Fruit fly (Drosophila melanogaster) whole organism, embryonic: ENCODE data around the gene niki.

Source experiments
- Abd-B ChIP-seq: fragments of 200-800 bp; sonication (Bioruptor generic); optimal IDR thresholded peaks from 2 replicates; lab custom pipeline; 2018; ENCODE audit warnings: missing biosample characterization, mild to moderate bottlenecking, missing genetic modification characterization, moderate library complexity
- Ada2b ChIP-seq: fragments of 200-800 bp; sonication (Bioruptor generic); IDR thresholded peaks from 2 replicates; pipeline ENCODE4 v1.3.6; 2022; ENCODE audit warnings: missing biosample characterization, missing genetic modification characterization
- BEAF-32 ChIP-seq: fragments of 200-800 bp; sonication (Bioruptor generic); optimal IDR thresholded peaks from 3 replicates; lab custom pipeline; 2017; ENCODE audit warnings: missing biosample characterization, missing genetic modification characterization, mild to moderate bottlenecking, moderate library complexity, missing genetic modification reagents
- CG10366 ChIP-seq: fragments of 200-800 bp; sonication (Bioruptor generic); IDR thresholded peaks from 2 replicates; pipeline ENCODE4 v1.3.6; 2022; ENCODE audit warnings: missing biosample characterization, missing genetic modification characterization
- CG12236 ChIP-seq: fragments of 200-800 bp; sonication (Bioruptor generic); optimal IDR thresholded peaks from 2 replicates; lab custom pipeline; 2016; ENCODE audit warnings: missing biosample characterization, missing genetic modification characterization
- CG12299 ChIP-seq: fragments of 200-800 bp; sonication (Bioruptor generic); optimal IDR thresholded peaks from 2 replicates; lab custom pipeline; 2018; ENCODE audit warnings: missing biosample characterization, mild to moderate bottlenecking, missing genetic modification characterization
- CG12391 ChIP-seq: fragments of 200-800 bp; sonication (Bioruptor generic); optimal IDR thresholded peaks from 3 replicates; lab custom pipeline; 2018; ENCODE audit warnings: missing biosample characterization, mild to moderate bottlenecking, missing genetic modification characterization, moderate library complexity
- CG12744 ChIP-seq: fragments of 200-800 bp; sonication (Bioruptor generic); optimal IDR thresholded peaks from 2 replicates; lab custom pipeline; 2016; ENCODE audit warnings: missing biosample characterization, missing genetic modification characterization
- CG14441 ChIP-seq: fragments of 200-800 bp; sonication (Bioruptor generic); IDR thresholded peaks from 2 replicates; pipeline ENCODE4 v1.3.6; 2022; ENCODE audit warnings: missing biosample characterization, missing genetic modification characterization
- CG15514 ChIP-seq: fragments of 200-800 bp; sonication (Bioruptor generic); optimal IDR thresholded peaks from 3 replicates; lab custom pipeline; 2017; ENCODE audit warnings: missing biosample characterization, missing genetic modification characterization, mild to moderate bottlenecking, moderate library complexity, missing genetic modification reagents
- CG17829 ChIP-seq: fragments of 200-800 bp; optimal IDR thresholded peaks from 2 replicates; lab custom pipeline; 2019; ENCODE audit warnings: missing biosample characterization, mild to moderate bottlenecking, missing genetic modification characterization, moderate library complexity
- CG2712 ChIP-seq: fragments of 200-800 bp; optimal IDR thresholded peaks from 3 replicates; lab custom pipeline; 2019; ENCODE audit warnings: missing biosample characterization, mild to moderate bottlenecking, missing genetic modification characterization, moderate library complexity
- CG3163 ChIP-seq: fragments of 200-800 bp; sonication (Bioruptor generic); optimal IDR thresholded peaks from 3 replicates; lab custom pipeline; 2016; ENCODE audit warnings: missing biosample characterization, missing genetic modification characterization
- CG33557 ChIP-seq: fragments of 200-800 bp; sonication (Bioruptor generic); optimal IDR thresholded peaks from 2 replicates; lab custom pipeline; 2019; ENCODE audit warnings: missing biosample characterization, mild to moderate bottlenecking, missing genetic modification characterization, moderate library complexity
- CG34376 ChIP-seq: fragments of 200-800 bp; sonication (Bioruptor generic); optimal IDR thresholded peaks from 2 replicates; lab custom pipeline; 2018; ENCODE audit warnings: missing biosample characterization, mild to moderate bottlenecking, missing genetic modification characterization
- CG34422 ChIP-seq: fragments of 200-800 bp; sonication (Bioruptor generic); IDR thresholded peaks from 3 replicates; pipeline ENCODE4 v1.3.6; 2022; ENCODE audit warnings: missing biosample characterization, missing genetic modification characterization
- CG4424 ChIP-seq: fragments of 200-800 bp; sonication (Bioruptor generic); optimal IDR thresholded peaks from 3 replicates; lab custom pipeline; 2016; ENCODE audit warnings: missing biosample characterization, missing genetic modification characterization
- CG6689 ChIP-seq: fragments of 200-800 bp; sonication (Bioruptor generic); IDR thresholded peaks from 2 replicates; pipeline ENCODE4 v1.3.6; 2022; ENCODE audit warnings: missing biosample characterization, missing genetic modification characterization
- CG6854 ChIP-seq: fragments of 200-800 bp; sonication (Bioruptor generic); optimal IDR thresholded peaks from 3 replicates; lab custom pipeline; 2017; ENCODE audit warnings: missing biosample characterization, mild to moderate bottlenecking, missing genetic modification characterization
- CG8281 ChIP-seq: fragments of 200-800 bp; sonication (Bioruptor generic); optimal IDR thresholded peaks from 2 replicates; lab custom pipeline; 2018; ENCODE audit warnings: missing biosample characterization, mild to moderate bottlenecking, missing genetic modification characterization, moderate library complexity
- CG8388 ChIP-seq: fragments of 200-800 bp; sonication (Bioruptor generic); optimal IDR thresholded peaks from 2 replicates; lab custom pipeline; 2019; ENCODE audit warnings: missing biosample characterization, mild to moderate bottlenecking, missing genetic modification characterization, moderate library complexity
- CG8924 ChIP-seq: fragments of 200-800 bp; optimal IDR thresholded peaks from 3 replicates; lab custom pipeline; 2019; ENCODE audit warnings: missing biosample characterization, mild to moderate bottlenecking, missing genetic modification characterization, moderate library complexity
- CG9932 ChIP-seq: fragments of 200-800 bp; sonication (Bioruptor generic); IDR thresholded peaks from 2 replicates; pipeline ENCODE4 v1.3.6; 2022; ENCODE audit warnings: missing biosample characterization, missing genetic modification characterization
- Dp ChIP-seq: fragments of 200-800 bp; sonication (Bioruptor generic); optimal IDR thresholded peaks from 2 replicates; lab custom pipeline; 2018; ENCODE audit warnings: missing biosample characterization, mild to moderate bottlenecking, missing genetic modification characterization, moderate library complexity
- Gug ChIP-seq: fragments of 200-800 bp; sonication (Bioruptor generic); IDR thresholded peaks from 4 replicates; pipeline ENCODE4 v1.3.6; 2022; ENCODE audit warnings: missing biosample characterization, missing genetic modification characterization
- HmgZ ChIP-seq: fragments of 200-800 bp; sonication (Bioruptor generic); optimal IDR thresholded peaks from 2 replicates; lab custom pipeline; 2018; ENCODE audit warnings: missing biosample characterization, mild to moderate bottlenecking, missing genetic modification characterization
- Hmr ChIP-seq: fragments of 200-800 bp; sonication (Bioruptor generic); optimal IDR thresholded peaks from 3 replicates; lab custom pipeline; 2017; ENCODE audit warnings: mild to moderate bottlenecking, missing biosample characterization, missing genetic modification reagents, missing genetic modification characterization
- Lhr ChIP-seq: fragments of 200-800 bp; sonication (Bioruptor generic); optimal IDR thresholded peaks from 3 replicates; lab custom pipeline; 2017; ENCODE audit warnings: mild to moderate bottlenecking, missing biosample characterization, missing genetic modification reagents, missing genetic modification characterization
- Rfx ChIP-seq: fragments of 200-800 bp; sonication (Bioruptor generic); IDR thresholded peaks from 2 replicates; pipeline ENCODE4 v1.3.6; 2022; ENCODE audit warnings: missing biosample characterization, missing genetic modification characterization
- Sin3A ChIP-seq: fragments of >200 bp; optimal IDR thresholded peaks from 2 replicates; lab custom pipeline; 2018
- Sox102F ChIP-seq: fragments of 200-800 bp; sonication (Bioruptor generic); optimal IDR thresholded peaks from 2 replicates; lab custom pipeline; 2018; ENCODE audit warnings: missing biosample characterization, mild to moderate bottlenecking, missing genetic modification characterization, moderate library complexity
- Sry-δ ChIP-seq: fragments of 200-800 bp; sonication (Bioruptor generic); optimal IDR thresholded peaks from 2 replicates; lab custom pipeline; 2016; ENCODE audit warnings: missing biosample characterization, missing genetic modification characterization
- TFAM ChIP-seq: fragments of 200-800 bp; sonication (Bioruptor generic); optimal IDR thresholded peaks from 2 replicates; lab custom pipeline; 2017; ENCODE audit warnings: missing biosample characterization, missing genetic modification characterization, inconsistent platforms
- al ChIP-seq: fragments of 200-800 bp; sonication (Bioruptor generic); IDR thresholded peaks from 2 replicates; pipeline ENCODE4 v1.3.6; 2022; ENCODE audit warnings: missing biosample characterization, missing genetic modification characterization
- az2 ChIP-seq: fragments of 200-800 bp; sonication (Bioruptor generic); optimal IDR thresholded peaks from 3 replicates; lab custom pipeline; 2016; ENCODE audit warnings: missing biosample characterization, missing genetic modification characterization
- chm ChIP-seq: fragments of 200-800 bp; sonication (Bioruptor generic); IDR thresholded peaks from 2 replicates; pipeline ENCODE4 v1.3.6; 2022; ENCODE audit warnings: missing biosample characterization, missing genetic modification characterization
- dimm ChIP-seq: fragments of 200-800 bp; sonication (Bioruptor generic); IDR thresholded peaks from 2 replicates; pipeline ENCODE4 v1.3.6; 2022; ENCODE audit warnings: missing biosample characterization, missing genetic modification characterization
- dmrt99B ChIP-seq: fragments of 200-800 bp; sonication (Bioruptor generic); optimal IDR thresholded peaks from 2 replicates; lab custom pipeline; 2018; ENCODE audit warnings: missing biosample characterization, mild to moderate bottlenecking, missing genetic modification characterization, moderate library complexity
- emc ChIP-seq: fragments of 200-800 bp; sonication (Bioruptor generic); optimal IDR thresholded peaks from 2 replicates; lab custom pipeline; 2016; ENCODE audit warnings: missing biosample characterization, missing genetic modification characterization
- gem ChIP-seq: fragments of 200-800 bp; sonication (Bioruptor generic); optimal IDR thresholded peaks from 2 replicates; lab custom pipeline; 2019; ENCODE audit warnings: missing biosample characterization, mild to moderate bottlenecking, missing genetic modification characterization, moderate library complexity
- grau ChIP-seq: fragments of 200-800 bp; optimal IDR thresholded peaks from 3 replicates; lab custom pipeline; 2019; ENCODE audit warnings: missing biosample characterization, mild to moderate bottlenecking, missing genetic modification characterization, moderate library complexity
- grn ChIP-seq: fragments of 200-800 bp; sonication (Bioruptor generic); optimal IDR thresholded peaks from 3 replicates; lab custom pipeline; 2017; ENCODE audit warnings: missing biosample characterization, missing genetic modification characterization
- lbe ChIP-seq: fragments of 200-800 bp; sonication (Bioruptor generic); optimal IDR thresholded peaks from 2 replicates; lab custom pipeline; 2016; ENCODE audit warnings: missing biosample characterization, mild to moderate bottlenecking, missing genetic modification characterization
- odd ChIP-seq: fragments of 200-800 bp; sonication (Bioruptor generic); optimal IDR thresholded peaks from 2 replicates; lab custom pipeline; 2017; ENCODE audit warnings: missing biosample characterization, mild to moderate bottlenecking, missing genetic modification characterization
- salm ChIP-seq: fragments of 200-800 bp; sonication (Bioruptor generic); optimal IDR thresholded peaks from 2 replicates; lab custom pipeline; 2018; ENCODE audit warnings: missing biosample characterization, mild to moderate bottlenecking, missing genetic modification characterization
- schlank ChIP-seq: fragments of 200-800 bp; sonication (Bioruptor generic); optimal IDR thresholded peaks from 2 replicates; lab custom pipeline; 2018; ENCODE audit warnings: missing biosample characterization, mild to moderate bottlenecking, missing genetic modification characterization
- sens ChIP-seq: fragments of 200-800 bp; sonication (Bioruptor generic); peaks from one replicate; lab custom pipeline; 2016; ENCODE audit warnings: missing biosample characterization, missing genetic modification characterization
- wdn ChIP-seq: fragments of 200-800 bp; sonication (Bioruptor generic); IDR thresholded peaks from 2 replicates; pipeline ENCODE4 v1.3.6; 2022; ENCODE audit warnings: missing biosample characterization, missing genetic modification characterization
- zen ChIP-seq: fragments of 200-800 bp; sonication (Bioruptor generic); optimal IDR thresholded peaks from 3 replicates; lab custom pipeline; 2018; ENCODE audit warnings: missing biosample characterization, mild to moderate bottlenecking, missing genetic modification characterization, moderate library complexity

Gene niki

dm6 chr3R:24813637-24814301 is 11.7 kb downstream of the niki start, which contains the start of the genes lili and CG34150 (continued):
- TF ChIP-seq salm (tag; lab: Kevin White, UChicago): no peak
- TF ChIP-seq CG6689 (GFP tag; lab: Robert Waterston, UW): peak; percentile 80
- peak; percentile 34 for TF ChIP-seq CG3163 (GFP tag; lab: Kevin White, UChicago)
- peak; percentile 75 for TF ChIP-seq grau
- peak; percentile 63 for TF ChIP-seq HmgZ (tag; lab: Kevin White, UChicago)
- TF ChIP-seq CG8388: peak; percentile 55
- peak; percentile 72 for TF ChIP-seq CG12744 (GFP tag; lab: Kevin White, UChicago)
- peak; percentile 57; the same call in 3 of the 4 replicates for TF ChIP-seq Gug (GFP tag; lab: Robert Waterston, UW)
- peak; percentile 54 for TF ChIP-seq zen (tag; lab: Kevin White, UChicago)
- TF ChIP-seq CG8924 (tag; lab: Kevin White, UChicago): peak; percentile 75
- TF ChIP-seq CG15514 (GFP tag; lab: Kevin White, UChicago): peak; percentile 79
- peak; percentile 58 for TF ChIP-seq Hmr (GFP tag; lab: Kevin White, UChicago)
- peak; percentile 93 for TF ChIP-seq CG12391 (tag; lab: Kevin White, UChicago)
- peak; percentile 63 for TF ChIP-seq CG10366 (GFP tag; lab: Robert Waterston, UW)
- peak; percentile 86 for TF ChIP-seq CG2712 (tag; lab: Kevin White, UChicago)
- peak; percentile 80 for TF ChIP-seq az2 (GFP tag; lab: Kevin White, UChicago)
- TF ChIP-seq Sox102F: no peak
- TF ChIP-seq Sin3A: peak; percentile 43
- TF ChIP-seq wdn: no peak
- peak; percentile 63; the same call in 1 of the 2 replicates for TF ChIP-seq Ada2b
- peak; percentile 78 for TF ChIP-seq Rfx (GFP tag; lab: Robert Waterston, UW)
- TF ChIP-seq lbe (GFP tag; lab: Kevin White, UChicago): peak; percentile 32
- peak; percentile 83 for TF ChIP-seq gem (tag; lab: Kevin White, UChicago)
- peak; percentile 67 for TF ChIP-seq Dp (GFP tag; lab: Kevin White, UChicago)
- TF ChIP-seq CG12299: peak; percentile 48
- TF ChIP-seq grn (GFP tag; lab: Kevin White, UChicago): no peak
- TF ChIP-seq CG34422 (GFP tag; lab: Robert Waterston, UW): peak; percentile 78
- TF ChIP-seq Lhr: peak; percentile 58
- peak; percentile 78 for TF ChIP-seq CG4424 (GFP tag; lab: Kevin White, UChicago)
- TF ChIP-seq sens (GFP tag; lab: Kevin White, UChicago): peak; percentile 97
- TF ChIP-seq schlank: no peak
- TF ChIP-seq CG6854: no peak
- peak; percentile 66 for TF ChIP-seq CG34376 (GFP tag; lab: Kevin White, UChicago)
- no peak for TF ChIP-seq dimm
- peak; percentile 69 for TF ChIP-seq al (GFP tag; lab: Robert Waterston, UW)
- TF ChIP-seq emc (GFP tag; lab: Kevin White, UChicago): peak; percentile 28
- no peak for TF ChIP-seq TFAM
- peak; percentile 88 for TF ChIP-seq CG9932 (GFP tag; lab: Robert Waterston, UW)
- peak; percentile 95 for TF ChIP-seq Sry-δ
- peak; percentile 83 for TF ChIP-seq BEAF-32 (GFP tag; lab: Kevin White, UChicago)
- peak; percentile 42 for TF ChIP-seq CG12236
- TF ChIP-seq chm (GFP tag; lab: Robert Waterston, UW): peak; percentile 87
- peak; percentile 36 for TF ChIP-seq CG8281 (tag; lab: Kevin White, UChicago)
- TF ChIP-seq Abd-B (GFP tag; lab: Kevin White, UChicago): peak; percentile 78
- peak; percentile 76 for TF ChIP-seq CG33557 (GFP tag; lab: Kevin White, UChicago)
- peak; percentile 81 for TF ChIP-seq CG17829 (tag; lab: Kevin White, UChicago)
- TF ChIP-seq CG14441 (GFP tag; lab: Robert Waterston, UW): peak; percentile 62; the same call in 1 of the 2 replicates
- no peak for TF ChIP-seq odd
- TF ChIP-seq dmrt99B: no peak
- TF ChIP-seq, all 482 proteins: peak for 335
